Fruit fly (Drosophila melanogaster): ENCODE data around the gene CG42534.

The CG42534 gene

DNA sequence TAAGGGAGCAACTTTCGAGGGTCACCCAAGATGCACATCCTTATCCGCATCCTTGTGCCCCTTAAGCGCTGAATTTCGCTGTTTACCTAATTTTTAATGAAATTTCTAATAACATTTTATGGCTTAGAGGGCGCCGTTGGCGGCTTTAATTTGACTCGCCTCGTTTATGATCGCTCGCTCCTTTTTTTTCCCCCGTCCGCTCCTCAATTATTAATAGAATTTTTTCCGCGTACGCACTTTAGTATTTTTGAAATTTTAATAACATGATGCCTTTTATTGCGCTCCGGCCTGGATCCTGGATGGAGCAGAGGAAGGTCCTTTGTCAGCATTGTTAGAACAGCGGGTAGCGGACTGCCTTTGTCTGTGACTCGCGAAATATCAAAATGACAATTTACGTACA, 28.2 kb downstream of the CG42534 start, which contains the start of gene CG46335:
TSS of gene CG46335 (minus strand) at position 101 of the 400 bp plus-strand sequence.
- TF ChIP-seq Hr96 (GFP tag; optimal IDR thresholded peaks at IDR 0.05), result no peak

DNA sequence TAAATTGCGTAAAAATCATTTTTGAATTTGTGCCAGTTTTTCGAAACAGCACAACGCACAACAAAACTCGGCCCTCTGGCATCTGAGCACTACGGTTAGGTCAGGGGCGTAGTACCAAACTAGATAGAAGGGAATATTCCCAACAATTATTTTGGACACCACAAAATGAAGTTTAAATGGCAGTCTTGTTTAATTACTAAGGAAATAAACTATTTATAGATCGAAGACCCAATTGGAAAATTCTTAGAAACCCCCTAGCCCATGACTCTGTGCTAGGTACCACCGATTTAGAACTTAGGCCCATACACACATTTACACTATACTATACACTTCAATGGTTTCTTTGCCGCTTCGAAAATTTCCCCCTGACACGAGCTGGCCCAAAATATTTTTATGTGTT, 66.6 kb downstream of the CG42534 start:
- TF ChIP-seq ovo (GFP tag; optimal IDR thresholded peaks at IDR 0.05), result no peak
- no peak for TF ChIP-seq cnc (optimal IDR thresholded peaks at IDR 0.05)
- no peak for TF ChIP-seq CG33017 (tag; optimal IDR thresholded peaks at IDR 0.05)
- no peak for TF ChIP-seq CG5204 (GFP tag; optimal IDR thresholded peaks at IDR 0.05)
- TF ChIP-seq CG1620 (GFP tag; optimal IDR thresholded peaks at IDR 0.05), result no peak
- no peak for TF ChIP-seq CG7101 (tag; optimal IDR thresholded peaks at IDR 0.05)
- no peak for TF ChIP-seq Crg-1 (GFP tag; optimal IDR thresholded peaks at IDR 0.05)
- no peak for TF ChIP-seq kay (GFP tag; ENCODE audit: borderline replicate concordance)
- no peak for TF ChIP-seq CG7045 (GFP tag; optimal IDR thresholded peaks at IDR 0.05)
- no peak for TF ChIP-seq CG11617 (GFP tag; optimal IDR thresholded peaks at IDR 0.05)

DNA sequence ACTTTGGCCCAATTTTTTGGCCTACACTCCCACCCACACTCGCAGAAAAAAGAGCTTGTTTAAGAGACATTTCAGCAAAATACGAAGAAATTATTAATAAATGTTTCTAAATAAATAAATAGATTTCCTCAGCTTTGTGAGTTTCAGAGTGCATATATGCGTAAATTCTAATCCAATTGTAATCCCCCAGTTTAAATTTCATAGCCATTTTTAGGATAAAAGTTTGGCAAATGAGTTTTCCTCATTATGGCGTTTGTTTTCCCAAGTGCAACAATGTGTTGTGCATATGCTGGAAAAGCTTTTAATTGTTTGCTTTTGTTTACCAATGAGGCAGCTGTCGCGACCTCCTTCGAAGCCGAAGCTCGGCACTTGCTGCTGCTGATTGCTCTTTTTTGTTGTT, 68.3 kb downstream of the CG42534 start:
- TF ChIP-seq CG7045 (GFP tag; optimal IDR thresholded peaks at IDR 0.05) (no peak), CG33017 (tag; optimal IDR thresholded peaks at IDR 0.05) (no peak), CG12768 (GFP tag; optimal IDR thresholded peaks at IDR 0.05) (no peak), CG7101 (tag; optimal IDR thresholded peaks at IDR 0.05) (no peak), Hr96 (GFP tag; optimal IDR thresholded peaks at IDR 0.05) (no peak), CG5204 (GFP tag; optimal IDR thresholded peaks at IDR 0.05) (no peak), CG14711 (tag; optimal IDR thresholded peaks at IDR 0.05) (no peak), Clk (GFP tag; optimal IDR thresholded peaks at IDR 0.05) (no peak), ovo (GFP tag; optimal IDR thresholded peaks at IDR 0.05) (no peak), bab1 (GFP tag; optimal IDR thresholded peaks at IDR 0.05) (no peak), kay (GFP tag; ENCODE audit: borderline replicate concordance) (no peak), cic (GFP tag; optimal IDR thresholded peaks at IDR 0.05) (no peak), Mnt (GFP tag; optimal IDR thresholded peaks at IDR 0.05) (no peak)

DNA sequence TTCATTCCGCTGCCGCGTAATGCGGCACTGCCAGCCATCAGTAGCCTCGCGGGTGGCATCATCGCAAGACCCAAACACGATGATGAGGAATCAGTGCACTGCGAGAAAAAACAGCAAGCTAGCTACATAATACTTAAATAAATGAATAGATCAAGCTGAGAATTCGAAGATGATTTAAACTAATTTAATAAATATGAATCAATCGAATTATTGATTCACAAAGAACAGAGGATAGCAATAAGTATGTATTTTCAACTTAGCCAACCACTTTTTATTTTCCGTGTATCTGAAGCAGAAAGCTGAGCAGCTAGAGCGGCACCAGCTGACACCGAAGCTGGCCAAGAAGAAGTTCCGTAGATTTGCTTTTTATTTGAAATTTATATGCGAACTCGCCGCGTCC, 72.8 kb downstream of the CG42534 start:
- TF ChIP-seq CG7045 (GFP tag; optimal IDR thresholded peaks at IDR 0.05), result no peak

DNA sequence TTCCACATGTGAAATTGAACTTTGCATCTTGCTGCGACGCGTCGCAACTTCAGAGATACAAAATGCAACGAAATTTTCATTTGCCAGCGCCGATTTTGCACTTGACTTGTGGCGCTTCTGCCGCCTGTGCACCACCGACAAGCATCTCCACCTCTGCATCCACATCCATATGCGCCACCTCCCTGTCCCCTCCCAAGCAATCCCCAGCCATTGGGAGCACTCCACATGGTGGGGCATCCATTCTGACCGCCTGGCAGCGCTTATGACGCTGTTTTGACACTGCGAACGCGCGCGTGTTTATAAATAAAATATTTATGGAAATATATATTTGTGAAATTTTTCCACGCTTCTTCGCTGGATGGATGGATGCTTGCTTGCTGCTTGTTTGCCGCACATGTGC, 74.9 kb downstream of the CG42534 start:
- TF ChIP-seq CG7045 (GFP tag; optimal IDR thresholded peaks at IDR 0.05) (no peak), CG1620 (GFP tag; optimal IDR thresholded peaks at IDR 0.05) (no peak), bab1 (GFP tag; optimal IDR thresholded peaks at IDR 0.05) (no peak)

DNA sequence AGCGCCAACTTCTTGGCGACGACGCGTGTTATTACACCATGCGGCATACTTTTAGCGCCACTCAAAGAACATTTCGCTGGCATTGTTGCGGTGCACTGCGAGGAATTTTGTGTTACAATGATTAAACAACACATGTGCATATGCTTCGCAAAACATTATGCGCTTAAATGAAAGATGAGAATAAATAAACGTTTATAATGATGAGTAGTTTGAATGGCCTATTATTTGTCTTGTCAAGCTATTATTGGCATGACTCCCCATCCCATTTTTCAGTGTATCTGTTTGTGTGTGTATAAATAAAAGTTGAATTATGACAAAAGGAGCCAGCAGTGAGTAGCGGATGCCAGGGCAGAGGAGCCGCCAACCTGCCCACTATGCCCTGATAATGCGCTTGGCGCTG, 81.4 kb downstream of the CG42534 start:
- TF ChIP-seq bab1 (GFP tag; optimal IDR thresholded peaks at IDR 0.05) (no peak), tj (GFP tag; optimal IDR thresholded peaks at IDR 0.05) (no peak), cnc (optimal IDR thresholded peaks at IDR 0.05) (no peak), CG5204 (GFP tag; optimal IDR thresholded peaks at IDR 0.05) (no peak), CG14711 (tag; optimal IDR thresholded peaks at IDR 0.05) (no peak), ovo (GFP tag; optimal IDR thresholded peaks at IDR 0.05) (no peak), Hr96 (GFP tag; optimal IDR thresholded peaks at IDR 0.05) (no peak), CG1620 (GFP tag; optimal IDR thresholded peaks at IDR 0.05) (no peak), toe (GFP tag; optimal IDR thresholded peaks at IDR 0.05) (no peak), CG7101 (tag; optimal IDR thresholded peaks at IDR 0.05) (no peak), Clk (GFP tag; optimal IDR thresholded peaks at IDR 0.05) (no peak), pad (GFP tag; optimal IDR thresholded peaks at IDR 0.05) (no peak), Crg-1 (GFP tag; optimal IDR thresholded peaks at IDR 0.05) (no peak)
